In the genomic region with DNA sequence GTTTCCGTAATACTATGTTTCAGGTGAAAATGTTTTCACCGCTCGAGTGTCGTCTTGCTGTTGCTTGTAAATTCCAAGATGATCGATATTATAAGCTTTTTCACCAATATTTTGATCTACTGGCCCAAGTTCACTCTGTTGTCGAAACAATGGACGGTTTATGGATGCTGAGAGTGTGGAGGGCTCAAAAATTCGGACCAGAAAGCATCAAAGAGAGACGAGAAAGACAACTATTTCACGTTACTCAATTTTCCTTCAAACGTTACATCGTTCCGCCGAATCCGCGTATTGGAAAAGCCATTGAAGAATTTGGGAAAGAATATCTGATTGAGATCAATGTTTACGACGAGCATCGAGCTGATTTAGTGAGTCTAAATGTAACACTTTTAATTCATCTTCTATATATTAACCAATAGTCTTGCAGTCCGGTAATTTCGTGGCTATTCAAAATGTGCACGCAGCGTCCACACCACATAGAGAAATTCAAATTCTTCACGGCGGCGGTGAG, we compare ENCODE assay signal across 8 worm cellular contexts.
A peak's percentile ranks its signal among the peaks of the same experiment; 100 is the strongest.
TF ChIP-seq lines count a peak whose summit lies in the region.

A gene (plus strand): TSS at position 17 of the 508 bp plus-strand sequence.

TF ChIP-seq in whole organism, L1 larva, 84 proteins besides CTCF, POLR2A, EP300 and RAD21 (continues in another document):
- TF ChIP-seq elt-3 (tag; optimal IDR thresholded peaks at IDR 0.05; lab: Kevin White, UChicago) (peak in 1 of 6 experiments; percentile 40), efl-1 (optimal IDR thresholded peaks at IDR 0.05; lab: Kevin White, UChicago) (no peak), efl-1 (GFP tag; optimal IDR thresholded peaks at IDR 0.05 in 1 of 2; lab: Kevin White, UChicago) (peak in 1 of 2 experiments; percentile 93), efl-3 (GFP tag; optimal IDR thresholded peaks at IDR 0.05; lab: Kevin White, UChicago) (peak; percentile 67), pax-3 (tag; optimal IDR thresholded peaks at IDR 0.05; lab: Kevin White, UChicago) (peak; percentile 15), lin-13 (GFP tag; optimal IDR thresholded peaks at IDR 0.05; lab: Kevin White, UChicago) (no peak), nhr-47 (tag; optimal IDR thresholded peaks at IDR 0.05; lab: Kevin White, UChicago) (no peak), nhr-20 (tag; optimal IDR thresholded peaks at IDR 0.05; lab: Kevin White, UChicago) (no peak), ama-1 (optimal IDR thresholded peaks at IDR 0.05; lab: Kevin White, UChicago) (no peak), mdl-1 (tag; optimal IDR thresholded peaks at IDR 0.05; lab: Kevin White, UChicago) (no peak), fkh-8 (tag; optimal IDR thresholded peaks at IDR 0.05; lab: Kevin White, UChicago) (no peak)

TF ChIP-seq in whole organism, L2 larva, 48 proteins besides CTCF, POLR2A, EP300 and RAD21:
- TF ChIP-seq skn-1 (tag; optimal IDR thresholded peaks at IDR 0.05; lab: Kevin White, UChicago): no peak
- peak; percentile 85 for TF ChIP-seq nhr-23 (tag; optimal IDR thresholded peaks at IDR 0.05; lab: Kevin White, UChicago)

TF ChIP-seq in whole organism, L3 larva, 47 proteins besides CTCF, POLR2A, EP300 and RAD21 (continues in another document):
- TF ChIP-seq sea-2 (GFP tag; optimal IDR thresholded peaks at IDR 0.05; lab: Kevin White, UChicago): peak; percentile 17
- TF ChIP-seq daf-12 (tag; optimal IDR thresholded peaks at IDR 0.05; lab: Kevin White, UChicago): no peak
- TF ChIP-seq ceh-9 (tag; optimal IDR thresholded peaks at IDR 0.05; lab: Kevin White, UChicago): no peak
- no peak for TF ChIP-seq eor-1 (tag; optimal IDR thresholded peaks at IDR 0.05; lab: Kevin White, UChicago)
- no peak for TF ChIP-seq pha-4 (tag; optimal IDR thresholded peaks at IDR 0.05; lab: Kevin White, UChicago)
- TF ChIP-seq nhr-12 (tag; optimal IDR thresholded peaks at IDR 0.05; lab: Kevin White, UChicago): no peak
- no peak for TF ChIP-seq snpc-4 (tag; optimal IDR thresholded peaks at IDR 0.05; lab: Kevin White, UChicago)
- TF ChIP-seq skn-1 (tag; optimal IDR thresholded peaks at IDR 0.05; lab: Kevin White, UChicago): no peak
- no peak for TF ChIP-seq nhr-23 (tag; optimal IDR thresholded peaks at IDR 0.05; lab: Kevin White, UChicago)
- TF ChIP-seq fkh-2 (tag; optimal IDR thresholded peaks at IDR 0.05; lab: Kevin White, UChicago): no peak
- no peak for TF ChIP-seq nhr-77 (tag; optimal IDR thresholded peaks at IDR 0.05; lab: Kevin White, UChicago)
- no peak for TF ChIP-seq egl-27 (tag; optimal IDR thresholded peaks at IDR 0.05; lab: Kevin White, UChicago)
- no peak for TF ChIP-seq elt-2 (tag; optimal IDR thresholded peaks at IDR 0.05; lab: Kevin White, UChicago)

TF ChIP-seq in whole organism, L4 larva, 104 proteins besides CTCF, POLR2A, EP300 and RAD21:
- TF ChIP-seq unc-62 (GFP tag; optimal IDR thresholded peaks at IDR 0.05 in 1 of 2; lab: Kevin White, UChicago): peak in 1 of 2 experiments; percentile 79
- no peak for TF ChIP-seq unc-62 (tag; optimal IDR thresholded peaks at IDR 0.05; lab: Kevin White, UChicago)
- no peak for TF ChIP-seq rbr-2 (tag; optimal IDR thresholded peaks at IDR 0.05; lab: Kevin White, UChicago)
- peak; percentile 45 for TF ChIP-seq mes-2 (tag; optimal IDR thresholded peaks at IDR 0.05; lab: Kevin White, UChicago; ENCODE audit: poor library complexity, severe bottlenecking)
- TF ChIP-seq duxl-1 (tag; optimal IDR thresholded peaks at IDR 0.05; lab: Kevin White, UChicago; ENCODE audit: poor library complexity): peak; percentile 47
- no peak for TF ChIP-seq nhr-76 (tag; optimal IDR thresholded peaks at IDR 0.05; lab: Kevin White, UChicago)
- no peak for TF ChIP-seq lin-29 (GFP tag; IDR thresholded peaks at IDR 0.05; lab: Robert Waterston, UW)
TF ChIP-seq in whole organism, L4 larva: peak in this region for 3.

TF ChIP-seq in whole organism, early embryonic, 17 proteins besides CTCF, POLR2A, EP300 and RAD21:
- TF ChIP-seq ama-1 (optimal IDR thresholded peaks at IDR 0.05; lab: Kevin White, UChicago) (no peak), hmg-4 (GFP tag; optimal IDR thresholded peaks at IDR 0.05; lab: Kevin White, UChicago) (peak; percentile 41), tra-4 (tag; optimal IDR thresholded peaks at IDR 0.05; lab: Kevin White, UChicago) (no peak), F13C5.2 (tag; optimal IDR thresholded peaks at IDR 0.05; lab: Kevin White, UChicago) (no peak), flt-1 (GFP tag; IDR thresholded peaks at IDR 0.05; lab: Robert Waterston, UW) (no peak), B0310.2 (tag; optimal IDR thresholded peaks at IDR 0.05; lab: Kevin White, UChicago) (peak; percentile 11), sea-1 (GFP tag; conservative IDR thresholded peaks at IDR 0.05; lab: Robert Waterston, UW) (no peak), ceh-36 (tag; optimal IDR thresholded peaks at IDR 0.05; lab: Kevin White, UChicago) (peak; percentile 27), tbx-37 (GFP tag; conservative IDR thresholded peaks at IDR 0.05; lab: Robert Waterston, UW) (no peak), ceh-13 (GFP tag; optimal IDR thresholded peaks at IDR 0.05; lab: Kevin White, UChicago) (no peak)

TF ChIP-seq in whole organism, late embryonic, 69 proteins besides CTCF, POLR2A, EP300 and RAD21:
- TF ChIP-seq elt-4 (tag; optimal IDR thresholded peaks at IDR 0.05; lab: Kevin White, UChicago): peak; percentile 94
- peak; percentile 41 for TF ChIP-seq ceh-22 (tag; optimal IDR thresholded peaks at IDR 0.05; lab: Kevin White, UChicago)
- TF ChIP-seq ceh-24 (tag; optimal IDR thresholded peaks at IDR 0.05; lab: Kevin White, UChicago): no peak
- peak; percentile 63 for TF ChIP-seq ref-2 (tag; optimal IDR thresholded peaks at IDR 0.05; lab: Kevin White, UChicago)
- no peak for TF ChIP-seq npax-4 (tag; optimal IDR thresholded peaks at IDR 0.05; lab: Kevin White, UChicago)
- TF ChIP-seq fkh-10 (GFP tag; optimal IDR thresholded peaks at IDR 0.05; lab: Kevin White, UChicago): no peak
TF ChIP-seq in whole organism, late embryonic: peak in this region for 3.

TF ChIP-seq in whole organism, mixed stage, embryonic, 35 proteins besides CTCF, POLR2A, EP300 and RAD21:
- TF ChIP-seq zip-8 (tag; optimal IDR thresholded peaks at IDR 0.05; lab: Kevin White, UChicago): no peak
- peak; percentile 38 for TF ChIP-seq lin-32 (GFP tag; optimal IDR thresholded peaks at IDR 0.05; lab: Kevin White, UChicago)
TF ChIP-seq in whole organism, mixed stage, embryonic: peak in this region for 1.

TF ChIP-seq in whole organism, young adult, 124 proteins besides CTCF, POLR2A, EP300 and RAD21:
- no peak for TF ChIP-seq K11D2.4 (GFP tag; IDR thresholded peaks at IDR 0.05; lab: Robert Waterston, UW)
- peak; percentile 67 for TF ChIP-seq nfya-1 (tag; optimal IDR thresholded peaks at IDR 0.05; lab: Kevin White, UChicago; ENCODE audit: borderline replicate concordance, insufficient read depth)
- TF ChIP-seq tbx-9 (tag; optimal IDR thresholded peaks at IDR 0.05; lab: Kevin White, UChicago; ENCODE audit: borderline replicate concordance): peak; percentile 92
- no peak for TF ChIP-seq lin-40 (tag; optimal IDR thresholded peaks at IDR 0.05; lab: Kevin White, UChicago)
- TF ChIP-seq ztf-22 (GFP tag; optimal IDR thresholded peaks at IDR 0.05; lab: Kevin White, UChicago): peak; percentile 21
- peak; percentile 64 for TF ChIP-seq zim-3 (tag; optimal IDR thresholded peaks at IDR 0.05; lab: Kevin White, UChicago)
- no peak for TF ChIP-seq snpc-1.1 (tag; optimal IDR thresholded peaks at IDR 0.05; lab: Kevin White, UChicago; ENCODE audit: insufficient read depth)
- TF ChIP-seq T26A5.8 (tag; optimal IDR thresholded peaks at IDR 0.05; lab: Kevin White, UChicago): peak; percentile 80
- TF ChIP-seq F52B5.7 (tag; optimal IDR thresholded peaks at IDR 0.05; lab: Kevin White, UChicago): no peak
- peak in 1 of 3 experiments; percentile 29 for TF ChIP-seq lin-35 (GFP tag; optimal IDR thresholded peaks at IDR 0.05; lab: Kevin White, UChicago)
- TF ChIP-seq nhr-179 (tag; optimal IDR thresholded peaks at IDR 0.05; lab: Kevin White, UChicago): no peak
- TF ChIP-seq lsl-1 (GFP tag; optimal IDR thresholded peaks at IDR 0.05; lab: Kevin White, UChicago): no peak
- TF ChIP-seq ztf-3 (GFP tag; optimal IDR thresholded peaks at IDR 0.05; lab: Kevin White, UChicago): no peak
- no peak for TF ChIP-seq die-1 (tag; optimal IDR thresholded peaks at IDR 0.05; lab: Kevin White, UChicago)
- no peak for TF ChIP-seq ceh-58 (GFP tag; IDR thresholded peaks at IDR 0.05; lab: Robert Waterston, UW)
